Fruit fly (Drosophila melanogaster): Measurements from ENCODE around the gene CG43861.

DNA sequence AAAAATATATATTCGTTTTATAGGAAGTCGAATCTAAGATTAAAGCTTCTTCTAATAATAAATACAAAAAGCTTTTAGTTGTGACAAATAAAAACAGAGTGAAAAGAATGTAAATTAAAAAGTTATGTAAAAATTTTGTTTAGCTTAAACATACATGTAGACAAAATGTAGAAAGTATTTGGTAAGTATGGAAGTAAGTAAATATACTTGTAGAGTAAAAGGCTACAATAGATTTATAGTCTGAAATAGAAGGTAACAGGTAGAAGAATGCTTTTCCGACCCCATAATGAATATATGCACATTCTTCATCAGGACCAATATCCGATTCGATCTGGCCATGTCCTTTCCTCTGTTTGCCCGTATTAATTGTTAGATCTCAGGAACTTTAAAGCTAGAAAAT is 7.3 kb upstream of the CG43861 start:
- TF ChIP-seq OdsH (GFP tag; optimal IDR thresholded peaks at IDR 0.05) = no peak
- no peak for TF ChIP-seq fru (GFP tag; optimal IDR thresholded peaks at IDR 0.05)
- TF ChIP-seq h (GFP tag; optimal IDR thresholded peaks at IDR 0.05) = no peak
- no peak for TF ChIP-seq GATAd (GFP tag; optimal IDR thresholded peaks at IDR 0.05)
- TF ChIP-seq usp (GFP tag; optimal IDR thresholded peaks at IDR 0.05) = no peak
- TF ChIP-seq psq (GFP tag; optimal IDR thresholded peaks at IDR 0.05) = no peak
- no peak for TF ChIP-seq foxo (GFP tag; optimal IDR thresholded peaks at IDR 0.05)
- no peak for TF ChIP-seq Jra (GFP tag; optimal IDR thresholded peaks at IDR 0.05)
